1 fruit fly cellular context compared by ENCODE assay signal in genomic region chrX:14208426-14209208, dm6.
TF ChIP-seq lines count a peak whose summit lies in the region.

No protein-coding gene starts in this region.

TF ChIP-seq in whole organism, embryonic, 481 proteins besides CTCF, POLR2A, EP300 and RAD21 (continued from another document):
- TF ChIP-seq croc (GFP tag; conservative IDR thresholded peaks at IDR 0.05; lab: Robert Waterston, UW) (no peak), tll (GFP tag; optimal IDR thresholded peaks at IDR 0.05; lab: Kevin White, UChicago) (no peak), Mrtf (GFP tag; IDR thresholded peaks at IDR 0.05; lab: Robert Waterston, UW) (peak; percentile 64; the same call in 1 of the 3 replicates), CrebB (tag; optimal IDR thresholded peaks at IDR 0.05; lab: Kevin White, UChicago) (no peak), CG17186 (GFP tag; optimal IDR thresholded peaks at IDR 0.05; lab: Kevin White, UChicago) (no peak), Tbp (GFP tag; optimal IDR thresholded peaks at IDR 0.05; lab: Kevin White, UChicago) (no peak), Dbx (GFP tag; IDR thresholded peaks at IDR 0.05; lab: Robert Waterston, UW) (no peak), CG9609 (GFP tag; optimal IDR thresholded peaks at IDR 0.05; lab: Kevin White, UChicago) (peak; percentile 22), CG3726 (GFP tag; IDR thresholded peaks at IDR 0.05; lab: Robert Waterston, UW) (no peak), Vsx1 (GFP tag; optimal IDR thresholded peaks at IDR 0.05; lab: Kevin White, UChicago) (peak; percentile 23), ewg (GFP tag; optimal IDR thresholded peaks at IDR 0.05; lab: Kevin White, UChicago) (peak; percentile 14), repo (GFP tag; optimal IDR thresholded peaks at IDR 0.05; lab: Kevin White, UChicago) (no peak), gcm2 (GFP tag; optimal IDR thresholded peaks at IDR 0.05; lab: Kevin White, UChicago) (peak; percentile 29), CG16813 (GFP tag; IDR thresholded peaks at IDR 0.05; lab: Robert Waterston, UW; ENCODE audit: partially characterized antibody) (no peak), CG10366 (GFP tag; IDR thresholded peaks at IDR 0.05; lab: Robert Waterston, UW) (peak; percentile 42; the same call in 1 of the 2 replicates), Fer2 (tag; optimal IDR thresholded peaks at IDR 0.05; lab: Kevin White, UChicago) (no peak), CG1792 (GFP tag; optimal IDR thresholded peaks at IDR 0.05; lab: Kevin White, UChicago) (no peak), CG31224 (GFP tag; IDR thresholded peaks at IDR 0.05; lab: Robert Waterston, UW) (no peak), CG10267 (tag; optimal IDR thresholded peaks at IDR 0.05; lab: Kevin White, UChicago) (peak; percentile 70), CG2875 (GFP tag; optimal IDR thresholded peaks at IDR 0.05; lab: Kevin White, UChicago) (peak; percentile 19), chif (GFP tag; optimal IDR thresholded peaks at IDR 0.05; lab: Kevin White, UChicago) (peak; percentile 7 to 54), kay (GFP tag; optimal IDR thresholded peaks at IDR 0.05; lab: Kevin White, UChicago) (no peak), CG11398 (GFP tag; optimal IDR thresholded peaks at IDR 0.05; lab: Kevin White, UChicago) (peak; percentile 9), Adf1 (GFP tag; IDR thresholded peaks at IDR 0.05; lab: Robert Waterston, UW) (peak; percentile 97), tio (GFP tag; optimal IDR thresholded peaks at IDR 0.05; lab: Kevin White, UChicago) (peak; percentile 1), Ravus (GFP tag; IDR thresholded peaks at IDR 0.05; lab: Robert Waterston, UW) (no peak), CG17829 (tag; optimal IDR thresholded peaks at IDR 0.05; lab: Kevin White, UChicago) (peak; percentile 60), al (GFP tag; IDR thresholded peaks at IDR 0.05; lab: Robert Waterston, UW) (no peak)
